Worm (Caenorhabditis elegans) whole organism, late embryonic: ENCODE measurements around the gene pals-21.

ENCODE experiments used
- K09A11.1 ChIP-seq: sonication (generic microtip); optimal IDR thresholded peaks from 2 replicates; lab custom pipeline; 2017; ENCODE audit warnings: antibody characterized with exemption, mild to moderate bottlenecking, missing genetic modification characterization, missing compliant biosample characterization; ENCODE audit not compliant: insufficient read depth
- ama-1 ChIP-seq: fragments of 150-350 bp; optimal IDR thresholded peaks from 2 replicates; lab custom pipeline; 2014
- ceh-31 ChIP-seq: sonication (generic microtip); optimal IDR thresholded peaks from 2 replicates; lab custom pipeline; 2016; ENCODE audit warnings: missing genetic modification characterization, missing compliant biosample characterization
- ceh-34 ChIP-seq: sonication (generic microtip); optimal IDR thresholded peaks from 2 replicates; lab custom pipeline; 2016; ENCODE audit warnings: mild to moderate bottlenecking, missing genetic modification characterization, missing compliant biosample characterization
- fkh-10 ChIP-seq: fragments of 150-350 bp; optimal IDR thresholded peaks from 2 replicates; lab custom pipeline; 2014; ENCODE audit warnings: missing biosample characterization, missing genetic modification reagents, missing genetic modification characterization
- gmeb-2 ChIP-seq: sonication (generic microtip); optimal IDR thresholded peaks from 2 replicates; lab custom pipeline; 2016; ENCODE audit warnings: missing genetic modification characterization, inconsistent platforms, missing compliant biosample characterization
- hlh-30 ChIP-seq: sonication (generic microtip); optimal IDR thresholded peaks from 2 replicates; lab custom pipeline; 2017; ENCODE audit warnings: antibody characterized with exemption, missing genetic modification characterization, missing compliant biosample characterization; ENCODE audit not compliant: insufficient read depth
- pqm-1 ChIP-seq: sonication (generic microtip); optimal IDR thresholded peaks from 2 replicates; lab custom pipeline; 2016; ENCODE audit warnings: missing genetic modification characterization, missing compliant biosample characterization
- pros-1 ChIP-seq: fragments of 150-350 bp; optimal IDR thresholded peaks from 2 replicates; lab custom pipeline; 2014; ENCODE audit warnings: missing biosample characterization, missing genetic modification reagents, missing genetic modification characterization
- tbx-7 ChIP-seq: sonication (generic microtip); optimal IDR thresholded peaks from 2 replicates; lab custom pipeline; 2016; ENCODE audit warnings: missing genotype, missing genetic modification characterization, missing compliant biosample characterization
- ttx-3 ChIP-seq: sonication (generic microtip); optimal IDR thresholded peaks from 2 replicates; lab custom pipeline; 2016; ENCODE audit warnings: missing genetic modification reagents, missing genetic modification characterization, missing compliant biosample characterization

DNA sequence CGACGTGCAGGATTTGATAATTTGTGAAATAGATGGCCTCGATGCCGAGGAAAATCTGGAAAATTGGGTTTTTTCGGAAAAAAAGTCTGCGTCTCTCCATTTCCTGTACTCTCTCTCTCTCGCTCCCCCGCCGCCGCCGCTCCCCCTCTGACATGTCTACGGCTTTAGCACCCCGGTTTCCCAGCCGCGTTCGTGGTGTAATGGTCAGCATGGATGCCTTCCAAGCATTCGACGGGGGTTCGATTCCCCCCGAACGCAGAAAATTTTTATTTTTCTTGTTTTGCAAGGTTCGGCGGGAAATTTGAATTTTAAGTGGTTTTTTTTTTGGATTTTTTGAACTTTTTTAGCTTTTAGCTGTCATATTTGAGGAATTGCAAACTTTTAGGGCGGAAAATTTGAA, 43.9 kb upstream of the pals-21 start:
- TF ChIP-seq ceh-34 (tag; lab: Kevin White, UChicago), result peak; percentile 60
- TF ChIP-seq ttx-3, result peak; percentile 55
- no peak for TF ChIP-seq pros-1
- no peak for TF ChIP-seq tbx-7 (tag; lab: Kevin White, UChicago)
- TF ChIP-seq ceh-31 (tag; lab: Kevin White, UChicago), result peak; percentile 57
- TF ChIP-seq ama-1, result no peak
- peak; percentile 64 for TF ChIP-seq gmeb-2
- TF ChIP-seq fkh-10 (GFP tag; lab: Kevin White, UChicago), result no peak
- no peak for TF ChIP-seq hlh-30 (tag; lab: Kevin White, UChicago)
- no peak for TF ChIP-seq K09A11.1 (tag; lab: Kevin White, UChicago)
- peak; percentile 47 for TF ChIP-seq pqm-1
